In the genomic region with DNA sequence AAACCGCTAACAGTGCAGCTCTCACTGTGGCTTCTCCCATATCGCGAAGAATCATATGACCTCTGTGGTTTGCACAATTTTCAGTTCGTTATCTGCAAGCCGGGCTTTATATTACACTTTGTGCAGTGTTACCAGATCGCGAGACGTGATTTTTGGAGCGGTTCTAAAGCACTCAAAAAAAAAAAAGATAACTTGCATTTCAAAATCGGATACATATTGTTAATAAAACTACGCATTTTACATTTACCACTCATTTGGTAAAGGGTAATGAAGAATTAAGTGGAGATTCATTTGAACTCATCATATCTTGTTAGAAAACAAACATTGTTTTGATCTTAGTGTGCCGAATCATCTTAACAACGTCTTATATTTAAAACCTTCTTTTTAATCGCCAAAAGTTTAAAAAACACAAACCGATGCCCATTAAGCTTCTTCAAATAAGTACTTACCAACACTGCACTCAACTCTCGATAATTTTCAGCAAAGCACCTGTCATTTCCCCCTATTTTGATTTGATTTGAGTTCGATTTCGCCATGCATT, we compare ENCODE assay signal across 2 fruit fly cellular contexts.
TF ChIP-seq lines count a peak whose summit lies in the region.

TSS of gene CG2493 (minus strand) at position 129 of the 541 bp plus-strand sequence.

TF ChIP-seq in whole organism, embryonic, 481 proteins besides CTCF, POLR2A, EP300 and RAD21 (continued from another document and continues in another):
- TF ChIP-seq CG2116 (GFP tag; optimal IDR thresholded peaks at IDR 0.05; lab: Kevin White, UChicago) (peak; percentile 35), trem (tag; optimal IDR thresholded peaks at IDR 0.05; lab: Kevin White, UChicago) (peak; percentile 13), CG3995 (GFP tag; optimal IDR thresholded peaks at IDR 0.05; lab: Kevin White, UChicago) (peak; percentile 43), CG14441 (GFP tag; IDR thresholded peaks at IDR 0.05; lab: Robert Waterston, UW) (peak; percentile 42; the same call in 1 of the 2 replicates), CG3065 (GFP tag; optimal IDR thresholded peaks at IDR 0.05; lab: Kevin White, UChicago) (no peak), CG9797 (GFP tag; optimal IDR thresholded peaks at IDR 0.05; lab: Kevin White, UChicago) (peak; percentile 9), fd96Cb (tag; optimal IDR thresholded peaks at IDR 0.05; lab: Kevin White, UChicago) (peak; percentile 6), zf30C (GFP tag; optimal IDR thresholded peaks at IDR 0.05; lab: Kevin White, UChicago) (no peak), Med (GFP tag; lab: Kevin White, UChicago) (peak; percentile 53), wek (GFP tag; optimal IDR thresholded peaks at IDR 0.05; lab: Kevin White, UChicago) (no peak), ssp (GFP tag; IDR thresholded peaks at IDR 0.05; lab: Robert Waterston, UW) (no peak), Nf-YA (GFP tag; IDR thresholded peaks at IDR 0.05; lab: Robert Waterston, UW) (no peak), CG8765 (GFP tag; IDR thresholded peaks at IDR 0.05; lab: Robert Waterston, UW) (no peak), lmd (GFP tag; IDR thresholded peaks at IDR 0.05; lab: Robert Waterston, UW) (peak; percentile 20; the same call in 1 of the 2 replicates), CG17361 (GFP tag; IDR thresholded peaks at IDR 0.05; lab: Robert Waterston, UW) (peak; percentile 52; the same call in 1 of the 3 replicates), Drgx (GFP tag; IDR thresholded peaks at IDR 0.05; lab: Robert Waterston, UW) (peak; percentile 44; the same call in 1 of the 2 replicates), CG6689 (GFP tag; IDR thresholded peaks at IDR 0.05; lab: Robert Waterston, UW) (0 out of 2 replicates have a peak, but pooled peaks have one; percentile 26), NfI (GFP tag; optimal IDR thresholded peaks at IDR 0.05; lab: Kevin White, UChicago) (no peak), CG16779 (GFP tag; IDR thresholded peaks at IDR 0.05; lab: Robert Waterston, UW) (no peak), NFAT (GFP tag; IDR thresholded peaks at IDR 0.05; lab: Robert Waterston, UW) (no peak; the same call in 1 of the 2 replicates), Fer3 (tag; optimal IDR thresholded peaks at IDR 0.05; lab: Kevin White, UChicago) (peak; percentile 14), D (optimal IDR thresholded peaks at IDR 0.05; lab: Kevin White, UChicago) (no peak), D (GFP tag; optimal IDR thresholded peaks at IDR 0.05; lab: Kevin White, UChicago) (no peak), nerfin-1 (tag; optimal IDR thresholded peaks at IDR 0.05; lab: Kevin White, UChicago) (peak; percentile 3), Abd-B (GFP tag; optimal IDR thresholded peaks at IDR 0.05; lab: Kevin White, UChicago) (peak; percentile 23), sug (tag; optimal IDR thresholded peaks at IDR 0.05; lab: Kevin White, UChicago) (no peak), dati (GFP tag; IDR thresholded peaks at IDR 0.05; lab: Robert Waterston, UW) (no peak), Dp (GFP tag; optimal IDR thresholded peaks at IDR 0.05; lab: Kevin White, UChicago) (peak; percentile 80), Myb (GFP tag; optimal IDR thresholded peaks at IDR 0.05; lab: Kevin White, UChicago) (peak; percentile 66), MBD-R2 (GFP tag; IDR thresholded peaks at IDR 0.05; lab: Robert Waterston, UW) (0 out of 2 replicates have a peak, but pooled peaks have one; percentile 45), CG9817 (tag; optimal IDR thresholded peaks at IDR 0.05; lab: Kevin White, UChicago) (no peak), CG3281 (GFP tag; optimal IDR thresholded peaks at IDR 0.05; lab: Kevin White, UChicago) (peak; percentile 43), sr (GFP tag; IDR thresholded peaks at IDR 0.05; lab: Robert Waterston, UW) (no peak), Blimp-1 (GFP tag; optimal IDR thresholded peaks at IDR 0.05; lab: Kevin White, UChicago) (peak; percentile 47), CG15696 (tag; optimal IDR thresholded peaks at IDR 0.05; lab: Kevin White, UChicago) (peak; percentile 26), CG17186 (GFP tag; optimal IDR thresholded peaks at IDR 0.05; lab: Kevin White, UChicago) (peak; percentile 45), schlank (tag; optimal IDR thresholded peaks at IDR 0.05; lab: Kevin White, UChicago) (no peak), CG18599 (GFP tag; optimal IDR thresholded peaks at IDR 0.05; lab: Kevin White, UChicago) (peak; percentile 33), sob (GFP tag; IDR thresholded peaks at IDR 0.05; lab: Robert Waterston, UW) (peak; percentile 59; the same call in 1 of the 2 replicates), Ets97D (GFP tag; optimal IDR thresholded peaks at IDR 0.05; lab: Kevin White, UChicago) (peak; percentile 44), MTF-1 (GFP tag; optimal IDR thresholded peaks at IDR 0.05; lab: Kevin White, UChicago; ENCODE audit: borderline replicate concordance) (peak; percentile 8), Asciz (GFP tag; optimal IDR thresholded peaks at IDR 0.05; lab: Kevin White, UChicago) (peak; percentile 38), nom (GFP tag; optimal IDR thresholded peaks at IDR 0.05; lab: Kevin White, UChicago) (peak; percentile 37), CG14710 (tag; optimal IDR thresholded peaks at IDR 0.05; lab: Kevin White, UChicago) (peak; percentile 59), row (GFP tag; IDR thresholded peaks at IDR 0.05; lab: Robert Waterston, UW) (0 out of 3 replicates have a peak, but pooled peaks have one; percentile 11), Pdp1 (GFP tag; optimal IDR thresholded peaks at IDR 0.05; lab: Kevin White, UChicago) (peak in 1 of 2 experiments; percentile 9), lilli (GFP tag; optimal IDR thresholded peaks at IDR 0.05; lab: Kevin White, UChicago) (no peak), CG10654 (GFP tag; optimal IDR thresholded peaks at IDR 0.05; lab: Kevin White, UChicago) (peak; percentile 16), CG31441 (GFP tag; IDR thresholded peaks at IDR 0.05; lab: Robert Waterston, UW) (peak; percentile 43; the same call in 1 of the 2 replicates), abd-A (tag; optimal IDR thresholded peaks at IDR 0.05; lab: Kevin White, UChicago) (peak; percentile 2), caup (GFP tag; optimal IDR thresholded peaks at IDR 0.05; lab: Kevin White, UChicago; ENCODE audit: severe bottlenecking) (no peak), CG43689 (GFP tag; IDR thresholded peaks at IDR 0.05; lab: Robert Waterston, UW) (no peak), CG7839 (tag; optimal IDR thresholded peaks at IDR 0.05; lab: Kevin White, UChicago) (no peak), Fer1 (GFP tag; optimal IDR thresholded peaks at IDR 0.05; lab: Kevin White, UChicago) (peak; percentile 45), Dad (GFP tag; optimal IDR thresholded peaks at IDR 0.05; lab: Kevin White, UChicago) (no peak), CG17829 (tag; optimal IDR thresholded peaks at IDR 0.05; lab: Kevin White, UChicago) (peak; percentile 57), ase (GFP tag; IDR thresholded peaks at IDR 0.05; lab: Robert Waterston, UW) (0 out of 3 replicates have a peak, but pooled peaks have one; percentile 41), CG4730 (GFP tag; IDR thresholded peaks at IDR 0.05; lab: Robert Waterston, UW) (0 out of 2 replicates have a peak, but pooled peaks have one; percentile 4), CG17612 (GFP tag; IDR thresholded peaks at IDR 0.05; lab: Robert Waterston, UW) (no peak), Six4 (GFP tag; optimal IDR thresholded peaks at IDR 0.05; lab: Kevin White, UChicago) (peak; percentile 22), gcm (GFP tag; optimal IDR thresholded peaks at IDR 0.05; lab: Kevin White, UChicago) (no peak)

TF ChIP-seq in whole organism, prepupa, 60 proteins besides CTCF, POLR2A, EP300 and RAD21 (continued from another document):
- no peak for TF ChIP-seq CG8119 (GFP tag; IDR thresholded peaks at IDR 0.05; lab: Robert Waterston, UW)
- TF ChIP-seq pdm3 (GFP tag; optimal IDR thresholded peaks at IDR 0.05; lab: Kevin White, UChicago): no peak
- TF ChIP-seq CG8319 (GFP tag; optimal IDR thresholded peaks at IDR 0.05; lab: Kevin White, UChicago): peak; percentile 43
- no peak for TF ChIP-seq fd85E (GFP tag; optimal IDR thresholded peaks at IDR 0.05; lab: Kevin White, UChicago)
- peak; percentile 5 for TF ChIP-seq vri (GFP tag; optimal IDR thresholded peaks at IDR 0.05; lab: Kevin White, UChicago)
- TF ChIP-seq Eip78C (GFP tag; lab: Kevin White, UChicago): peak; percentile 85
- no peak for TF ChIP-seq dac (GFP tag; optimal IDR thresholded peaks at IDR 0.05; lab: Kevin White, UChicago)
- no peak for TF ChIP-seq CG1621 (tag; optimal IDR thresholded peaks at IDR 0.05; lab: Kevin White, UChicago)
- TF ChIP-seq Met (GFP tag; optimal IDR thresholded peaks at IDR 0.05; lab: Kevin White, UChicago): peak; percentile 3
- peak; percentile 34 for TF ChIP-seq Ets96B (tag; optimal IDR thresholded peaks at IDR 0.05; lab: Kevin White, UChicago)
